Fruit fly (Drosophila melanogaster): ENCODE data around the gene LKRSDH.

Gene LKRSDH

DNA sequence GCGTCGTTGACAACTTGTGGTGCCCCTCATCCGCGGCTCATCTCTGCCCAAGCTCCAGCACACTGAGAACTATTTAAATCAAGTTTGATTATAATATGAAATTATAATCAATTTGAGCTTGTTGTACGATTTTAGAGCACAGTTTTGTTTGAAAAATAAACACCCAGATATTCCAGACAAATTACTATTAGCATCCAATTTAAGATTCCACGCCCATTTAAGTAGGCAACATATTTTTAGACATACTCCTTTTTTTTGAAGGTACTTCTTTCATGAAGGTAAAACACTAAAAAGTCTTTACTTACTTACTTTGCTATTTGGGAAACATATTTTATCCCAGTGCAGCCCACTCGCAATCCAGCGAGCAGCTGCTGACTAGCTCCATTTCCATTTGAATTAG lies 42.3 kb upstream of the LKRSDH start (continued):
- TF ChIP-seq lilli (GFP tag; optimal IDR thresholded peaks at IDR 0.05) (peak; percentile 14), hkb (optimal IDR thresholded peaks at IDR 0.05) (no peak), hkb (GFP tag; IDR thresholded peaks at IDR 0.05) (no peak; the same call in 1 of the 2 replicates), CG3847 (GFP tag; IDR thresholded peaks at IDR 0.05) (no peak), CG9437 (GFP tag; optimal IDR thresholded peaks at IDR 0.05) (no peak), nerfin-2 (GFP tag; IDR thresholded peaks at IDR 0.05; ENCODE audit: partially characterized antibody) (no peak), Nf-YB (GFP tag; optimal IDR thresholded peaks at IDR 0.05) (no peak), ato (GFP tag; IDR thresholded peaks at IDR 0.05; ENCODE audit: partially characterized antibody) (no peak), CG12391 (tag; optimal IDR thresholded peaks at IDR 0.05) (no peak), CG10267 (tag; optimal IDR thresholded peaks at IDR 0.05) (no peak), ab (GFP tag; optimal IDR thresholded peaks at IDR 0.05) (no peak), CG12155 (GFP tag; optimal IDR thresholded peaks at IDR 0.05) (no peak), D19A (tag; optimal IDR thresholded peaks at IDR 0.05) (no peak), ind (GFP tag; optimal IDR thresholded peaks at IDR 0.05) (no peak), CG10979 (tag; optimal IDR thresholded peaks at IDR 0.05) (no peak), disco-r (GFP tag; optimal IDR thresholded peaks at IDR 0.05) (no peak), stwl (tag; optimal IDR thresholded peaks at IDR 0.05) (no peak), H2.0 (GFP tag; IDR thresholded peaks at IDR 0.05) (no peak), CG32772 (GFP tag; IDR thresholded peaks at IDR 0.05) (0 out of 2 replicates have a peak, but pooled peaks have one; percentile 13), NfI (GFP tag; optimal IDR thresholded peaks at IDR 0.05) (peak; percentile 14), CG10209 (GFP tag; optimal IDR thresholded peaks at IDR 0.05) (peak; percentile 29), CkIIα-i1 (GFP tag; IDR thresholded peaks at IDR 0.05) (no peak), HHEX (GFP tag; optimal IDR thresholded peaks at IDR 0.05) (no peak), mld (GFP tag; IDR thresholded peaks at IDR 0.05; ENCODE audit: partially characterized antibody) (no peak), fd3F (GFP tag; optimal IDR thresholded peaks at IDR 0.05) (no peak), CG8388 (GFP tag; optimal IDR thresholded peaks at IDR 0.05) (no peak), sqz (GFP tag; optimal IDR thresholded peaks at IDR 0.05) (no peak), abd-A (tag; optimal IDR thresholded peaks at IDR 0.05) (no peak), CG3838 (GFP tag; optimal IDR thresholded peaks at IDR 0.05) (no peak), Poxn (GFP tag; IDR thresholded peaks at IDR 0.05) (no peak), CG11504 (tag; optimal IDR thresholded peaks at IDR 0.05) (peak; percentile 51), CG18476 (GFP tag; optimal IDR thresholded peaks at IDR 0.05) (no peak), Abd-B (GFP tag; optimal IDR thresholded peaks at IDR 0.05) (no peak), sima (GFP tag; optimal IDR thresholded peaks at IDR 0.05) (no peak), Tbp (GFP tag; optimal IDR thresholded peaks at IDR 0.05) (no peak), slbo (GFP tag; IDR thresholded peaks at IDR 0.05) (0 out of 2 replicates have a peak, but pooled peaks have one; percentile 35), slp2 (GFP tag; optimal IDR thresholded peaks at IDR 0.05) (no peak), CG11247 (GFP tag; IDR thresholded peaks at IDR 0.05) (no peak), Dip3 (GFP tag; optimal IDR thresholded peaks at IDR 0.05) (no peak), Atf-2 (GFP tag; optimal IDR thresholded peaks at IDR 0.05) (no peak), dmrt99B (tag; optimal IDR thresholded peaks at IDR 0.05) (peak; percentile 40), CG9727 (GFP tag; optimal IDR thresholded peaks at IDR 0.05) (peak; percentile 13), Sox100B (GFP tag; optimal IDR thresholded peaks at IDR 0.05) (no peak), Hr39 (optimal IDR thresholded peaks at IDR 0.05) (no peak), peb (GFP tag; IDR thresholded peaks at IDR 0.05) (no peak), CG16863 (GFP tag; optimal IDR thresholded peaks at IDR 0.05) (no peak), NFAT (GFP tag; IDR thresholded peaks at IDR 0.05) (0 out of 2 replicates have a peak, but pooled peaks have one; percentile 4), lbe (GFP tag; optimal IDR thresholded peaks at IDR 0.05) (no peak), NC2α (GFP tag; optimal IDR thresholded peaks at IDR 0.05) (no peak), Dek (tag; optimal IDR thresholded peaks at IDR 0.05) (no peak), CG2129 (GFP tag; IDR thresholded peaks at IDR 0.05; ENCODE audit: partially characterized antibody) (no peak), CG17612 (GFP tag; IDR thresholded peaks at IDR 0.05) (no peak)
